Worm (Caenorhabditis elegans) whole organism, midembryonic: ENCODE measurements around the gene F08H9.2.

ENCODE experiments used
- flt-1 ChIP-seq: fragments of 200-800 bp; sonication (Bioruptor generic); IDR thresholded peaks from 2 replicates; pipeline ENCODE4 v1.3.6; 2022; ENCODE audit warnings: missing genetic modification characterization, missing compliant biosample characterization
- klf-2 ChIP-seq: fragments of 200-800 bp; sonication (Bioruptor generic); conservative IDR thresholded peaks from 2 replicates; pipeline ENCODE4 v1.3.6; 2022; ENCODE audit warnings: missing genetic modification reagents, missing genetic modification characterization, missing compliant biosample characterization
- med-1 ChIP-seq: sonication (generic microtip); optimal IDR thresholded peaks from 2 replicates; lab custom pipeline; 2017; ENCODE audit warnings: missing genetic modification characterization, mild to moderate bottlenecking, missing compliant biosample characterization, antibody characterized with exemption, missing genetic modification reagents; ENCODE audit not compliant: insufficient read depth

DNA sequence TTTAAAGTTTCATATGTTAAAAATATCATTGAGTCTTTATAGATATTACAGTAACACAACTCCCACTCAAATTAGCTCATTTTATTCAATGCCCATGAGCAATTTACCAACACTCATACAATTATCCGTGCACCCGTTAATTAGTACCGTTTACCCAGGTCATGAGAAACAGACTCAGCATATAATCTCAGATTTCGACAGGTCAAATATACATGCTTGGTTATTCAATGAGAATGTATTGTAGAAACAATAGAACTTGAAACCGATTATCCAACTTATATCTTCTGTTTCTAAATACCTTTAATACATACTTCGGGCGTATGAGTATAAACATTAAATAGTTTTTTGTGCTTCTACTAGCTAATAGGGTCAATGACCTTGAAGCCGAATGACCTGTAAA, 24.3 kb upstream of the F08H9.2 start:
- TF ChIP-seq klf-2 (GFP tag; lab: Robert Waterston, UW) (no peak), med-1 (GFP tag; lab: Kevin White, UChicago) (no peak), flt-1 (GFP tag; lab: Robert Waterston, UW) (no peak)
